Fruit fly (Drosophila melanogaster): Measurements from ENCODE around the gene Srg1.

Gene Srg1

DNA sequence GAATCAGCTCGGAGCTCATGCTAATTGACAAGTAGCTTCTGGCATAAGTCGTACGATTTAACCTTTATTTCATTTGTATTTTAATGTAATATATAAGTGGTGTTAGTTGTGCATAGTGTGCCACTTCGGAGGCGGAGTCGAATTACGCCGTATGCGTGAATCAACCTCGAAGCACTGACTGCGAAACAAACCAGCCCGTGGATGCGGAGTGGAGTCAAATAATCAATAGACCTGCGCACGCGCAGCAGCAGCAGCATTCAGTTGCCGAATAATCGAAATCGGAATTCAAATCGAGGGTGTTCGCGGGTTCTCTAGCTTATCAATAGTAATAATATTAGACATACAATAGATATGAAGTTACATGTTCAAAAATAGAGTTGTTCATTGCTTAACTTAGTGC is 36.3 kb downstream of the Srg1 start, which contains the start of gene RabX4:
TSS of gene RabX4 (minus strand) at position 176 of the 400 bp plus-strand sequence.
- TF ChIP-seq Eip75B (GFP tag; optimal IDR thresholded peaks at IDR 0.05), result no peak
- peak; percentile 57 for TF ChIP-seq svp (GFP tag)

DNA sequence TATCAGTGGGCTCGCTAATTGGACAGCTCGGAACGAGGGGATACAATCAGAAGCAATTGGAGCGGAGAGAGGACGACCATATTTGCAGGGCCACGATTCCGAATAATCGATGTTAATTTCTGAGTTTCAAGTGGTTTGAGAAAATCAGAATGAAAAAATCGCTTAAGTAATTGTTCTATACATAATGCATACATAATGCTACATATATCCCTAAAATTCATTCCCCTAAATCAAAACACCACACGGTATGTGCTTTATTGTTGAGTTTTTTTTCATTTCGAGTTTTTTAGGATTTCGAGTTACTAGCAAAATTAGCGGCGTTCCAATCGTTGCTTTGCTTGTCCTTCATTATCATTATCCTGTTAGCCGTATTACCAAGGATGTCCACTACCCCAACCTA is 39.0 kb downstream of the Srg1 start, which contains the start of gene niki:
TSS of gene niki (minus strand) at position 101 of the 400 bp plus-strand sequence.
- TF ChIP-seq Blimp-1 (GFP tag; optimal IDR thresholded peaks at IDR 0.05) (no peak), eg (GFP tag; IDR thresholded peaks at IDR 0.05) (no peak), CG11294 (GFP tag; IDR thresholded peaks at IDR 0.05) (no peak), Hr38 (GFP tag; optimal IDR thresholded peaks at IDR 0.05) (no peak), Eip78C (GFP tag) (no peak)

DNA sequence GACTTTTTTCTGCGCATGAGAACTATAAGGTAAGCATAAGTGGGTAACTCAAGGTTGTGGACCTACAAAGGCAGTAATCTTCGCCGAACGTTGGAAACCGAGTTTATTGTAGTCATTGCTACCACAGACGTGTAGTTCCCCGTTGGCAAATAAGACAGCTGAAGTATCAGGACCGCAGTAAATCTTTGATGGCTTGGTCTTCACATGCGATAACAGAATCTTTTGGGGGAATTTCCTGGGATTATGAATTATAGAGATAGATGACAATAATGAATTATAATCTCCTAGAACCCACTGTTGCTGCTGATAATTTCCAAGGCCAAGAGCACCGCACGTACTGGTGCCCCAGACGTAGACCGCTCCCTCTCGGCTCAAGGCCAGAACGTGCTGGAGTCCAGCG is 41.5 kb downstream of the Srg1 start:
- TF ChIP-seq CG6854 (GFP tag; optimal IDR thresholded peaks at IDR 0.05), result no peak
- TF ChIP-seq CG15336 (GFP tag; IDR thresholded peaks at IDR 0.05), result no peak
- TF ChIP-seq Sox14 (GFP tag; optimal IDR thresholded peaks at IDR 0.05), result no peak

DNA sequence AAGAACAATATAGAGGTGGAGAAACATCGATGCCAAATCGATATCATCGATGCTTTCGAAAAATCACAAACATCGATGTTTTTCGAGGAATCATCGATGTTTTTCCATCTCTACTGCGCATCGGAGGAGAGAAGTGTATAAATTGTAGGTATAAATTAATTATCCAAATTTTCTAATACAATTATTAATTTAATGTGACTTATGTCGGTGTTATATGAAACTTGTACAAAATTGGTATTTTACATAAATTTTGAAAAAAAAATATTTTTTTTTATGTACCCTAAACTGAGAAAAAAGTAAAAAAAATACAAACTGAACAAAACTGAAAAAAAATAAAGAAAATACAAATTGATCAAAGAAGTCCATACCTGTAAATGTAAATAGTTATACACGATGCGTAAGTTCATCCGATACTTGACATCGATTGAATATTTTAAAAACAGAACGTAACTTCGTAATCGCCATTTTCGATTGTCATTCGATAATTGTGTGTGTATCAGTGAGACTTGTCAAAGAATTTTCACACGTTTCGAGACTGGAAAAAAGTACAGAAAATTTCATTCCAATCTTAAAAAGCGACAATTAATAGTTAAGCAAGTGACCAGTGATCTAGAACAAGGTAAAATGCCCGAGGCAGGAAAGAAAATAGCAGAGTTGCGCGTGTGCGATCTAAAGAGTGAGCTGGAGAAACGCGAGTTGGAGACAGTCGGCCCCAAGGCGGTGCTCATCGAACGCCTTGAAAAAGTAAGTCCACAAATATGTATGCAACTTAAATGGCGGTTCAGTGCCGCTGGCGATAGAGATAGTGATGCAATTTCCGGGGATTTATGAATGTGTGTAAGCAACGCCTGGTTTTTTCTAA is 47.3 kb downstream of the Srg1 start, which contains the start of the genes CG5808 and Saf-B:
TSS of gene CG5808 (minus strand) at position 15 of the 862 bp plus-strand sequence.
TSS of gene Saf-B (plus strand) at position 472 of the 862 bp plus-strand sequence.
- TF ChIP-seq CG11902 (GFP tag; optimal IDR thresholded peaks at IDR 0.05) (peak; percentile 20), cyc (GFP tag; optimal IDR thresholded peaks at IDR 0.05) (peak; percentile 46), CG31627 (GFP tag; optimal IDR thresholded peaks at IDR 0.05) (peak; percentile 10), Eip93F (GFP tag; optimal IDR thresholded peaks at IDR 0.05) (no peak), vri (GFP tag; optimal IDR thresholded peaks at IDR 0.05) (no peak), CG6792 (GFP tag; optimal IDR thresholded peaks at IDR 0.05) (no peak), Lpt (GFP tag; optimal IDR thresholded peaks at IDR 0.05) (no peak), CG6808 (GFP tag; optimal IDR thresholded peaks at IDR 0.05) (no peak), CG6276 (GFP tag; optimal IDR thresholded peaks at IDR 0.05) (no peak), Sox14 (GFP tag; optimal IDR thresholded peaks at IDR 0.05) (no peak), esn (GFP tag; optimal IDR thresholded peaks at IDR 0.05) (peak; percentile 52), net (GFP tag; optimal IDR thresholded peaks at IDR 0.05) (no peak), CG32006 (GFP tag; optimal IDR thresholded peaks at IDR 0.05) (no peak), CG10631 (GFP tag; optimal IDR thresholded peaks at IDR 0.05) (no peak), Blimp-1 (GFP tag; optimal IDR thresholded peaks at IDR 0.05) (no peak)
